Worm (Caenorhabditis elegans): ENCODE data around the gene K08E7.6.

DNA sequence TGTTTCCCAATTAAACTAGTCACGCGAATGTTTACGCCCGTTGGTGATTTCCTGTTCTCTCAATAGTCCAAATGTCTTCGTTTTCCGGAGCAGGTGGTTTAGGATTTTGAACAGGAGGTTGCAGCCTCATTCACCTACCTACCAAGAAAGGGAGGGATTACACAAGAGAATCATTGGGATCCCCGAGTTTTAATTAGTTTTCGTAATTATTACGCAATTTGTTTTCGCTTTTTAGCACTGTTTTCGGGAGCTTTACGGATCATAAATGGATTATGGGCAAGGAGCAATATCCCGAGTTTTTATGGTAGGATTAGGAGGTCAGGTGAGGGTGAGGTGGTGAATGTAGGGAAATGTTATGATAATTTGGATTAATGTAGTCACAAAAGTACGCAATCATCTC, 35.0 kb downstream of the K08E7.6 start:
- TF ChIP-seq aly-2 (tag; optimal IDR thresholded peaks at IDR 0.05): no peak
- no peak for TF ChIP-seq ama-1 (optimal IDR thresholded peaks at IDR 0.05)
- TF ChIP-seq lsy-2 (tag; optimal IDR thresholded peaks at IDR 0.05): no peak
- TF ChIP-seq mdl-1 (tag; optimal IDR thresholded peaks at IDR 0.05): no peak
- no peak for TF ChIP-seq mab-5 (tag; optimal IDR thresholded peaks at IDR 0.05)
- TF ChIP-seq mbf-1 (tag; optimal IDR thresholded peaks at IDR 0.05): no peak
- no peak for TF ChIP-seq ceh-82 (tag; optimal IDR thresholded peaks at IDR 0.05)
- TF ChIP-seq ceh-16 (tag; optimal IDR thresholded peaks at IDR 0.05): no peak
- no peak for TF ChIP-seq unc-55 (GFP tag; optimal IDR thresholded peaks at IDR 0.05)
- TF ChIP-seq F13H6.1 (tag; optimal IDR thresholded peaks at IDR 0.05): no peak
- TF ChIP-seq nhr-11 (tag; optimal IDR thresholded peaks at IDR 0.05): no peak
- no peak for TF ChIP-seq sma-3 (GFP tag; optimal IDR thresholded peaks at IDR 0.05)

Measured in whole organism, L2 larva.